Fruit fly (Drosophila melanogaster): ENCODE data around the gene Raf.

DNA sequence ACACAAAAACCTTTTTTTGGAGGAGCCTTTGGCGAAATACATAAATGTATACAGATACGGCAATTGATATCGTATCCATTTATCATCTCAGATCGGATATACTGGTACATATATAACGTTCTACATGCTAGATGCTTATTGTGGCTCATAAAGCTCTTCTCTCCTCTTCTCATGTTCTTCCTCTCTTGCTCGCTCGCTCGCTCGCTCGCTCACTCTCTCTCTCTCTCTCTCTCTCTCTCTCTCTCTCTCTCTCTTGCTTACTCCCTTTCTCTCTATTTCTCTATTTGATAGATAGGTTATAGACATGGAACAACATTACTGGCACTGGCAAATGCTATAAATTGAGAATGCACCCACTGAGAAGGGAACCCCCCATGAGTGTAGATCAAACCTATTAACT lies 40.2 kb upstream of the Raf start:
- TF ChIP-seq usp (GFP tag; optimal IDR thresholded peaks at IDR 0.05) (no peak), Dll (optimal IDR thresholded peaks at IDR 0.05) (no peak), pan (optimal IDR thresholded peaks at IDR 0.05) (no peak), psq (optimal IDR thresholded peaks at IDR 0.05) (no peak), CG8478 (optimal IDR thresholded peaks at IDR 0.05) (no peak), EcR (GFP tag; optimal IDR thresholded peaks at IDR 0.05) (no peak)
